Worm (Caenorhabditis elegans) whole organism, L2 larva: ENCODE data around the gene emb-30.

Experiments
- alr-1 ChIP-seq: fragments of 150-350 bp; optimal IDR thresholded peaks from 2 replicates; lab custom pipeline; 2014; ENCODE audit warnings: missing biosample characterization, missing genetic modification characterization
- ama-1 ChIP-seq: fragments of 150-350 bp; optimal IDR thresholded peaks from 2 replicates; lab custom pipeline; 2018; ENCODE audit warnings: inconsistent platforms
- elt-3 ChIP-seq: sonication (generic microtip); optimal IDR thresholded peaks from 2 replicates; lab custom pipeline; 2017; ENCODE audit warnings: missing biosample characterization, missing genetic modification characterization
- lin-11 ChIP-seq: fragments of 150-350 bp; sonication (generic microtip); optimal IDR thresholded peaks from 2 replicates; lab custom pipeline; 2014; ENCODE audit warnings: missing biosample characterization, missing genetic modification characterization, inconsistent platforms, mixed read lengths
- mdl-1 ChIP-seq, 2 experiments: fragments of 150-350 bp in 1 of 2; sonication (generic microtip) in 1 of 2; optimal IDR thresholded peaks; 2 replicates each; lab custom pipeline; 2017; ENCODE audit warnings: missing biosample characterization in 2 of 2, missing genetic modification characterization in 2 of 2
- nhr-10 ChIP-seq: sonication (generic microtip); optimal IDR thresholded peaks from 2 replicates; lab custom pipeline; 2017; ENCODE audit warnings: missing biosample characterization, missing genetic modification characterization
- nhr-23 ChIP-seq: fragments of 150-350 bp; optimal IDR thresholded peaks from 2 replicates; lab custom pipeline; 2014; ENCODE audit warnings: missing biosample characterization, missing genetic modification reagents, missing genetic modification characterization
- nhr-237 ChIP-seq: fragments of 150-350 bp; optimal IDR thresholded peaks from 2 replicates; lab custom pipeline; 2014; ENCODE audit warnings: missing biosample characterization, missing genetic modification characterization
- nhr-77 ChIP-seq: fragments of 150-350 bp; optimal IDR thresholded peaks from 2 replicates; lab custom pipeline; 2014; ENCODE audit warnings: missing biosample characterization, missing genetic modification characterization
- peb-1 ChIP-seq: fragments of 150-350 bp; optimal IDR thresholded peaks from 2 replicates; lab custom pipeline; 2014; ENCODE audit warnings: missing biosample characterization, missing genetic modification characterization
- snpc-4 ChIP-seq: fragments of 150-350 bp; optimal IDR thresholded peaks from 2 replicates; lab custom pipeline; 2014; ENCODE audit warnings: missing biosample characterization, missing genetic modification characterization
- unc-39 ChIP-seq: fragments of 150-350 bp; optimal IDR thresholded peaks from 2 replicates; lab custom pipeline; 2014; ENCODE audit warnings: missing biosample characterization, missing genetic modification characterization
- ztf-11 ChIP-seq: sonication (generic microtip); optimal IDR thresholded peaks from 2 replicates; lab custom pipeline; 2017; ENCODE audit warnings: missing biosample characterization, missing genetic modification characterization
- ztf-4 ChIP-seq: fragments of 150-350 bp; optimal IDR thresholded peaks from 2 replicates; lab custom pipeline; 2014; ENCODE audit warnings: missing biosample characterization, missing genetic modification characterization

- no peak for TF ChIP-seq nhr-77 (tag; lab: Kevin White, UChicago)
- no peak for TF ChIP-seq nhr-10 (tag; lab: Kevin White, UChicago)
- no peak for TF ChIP-seq alr-1 (tag; lab: Kevin White, UChicago)
- TF ChIP-seq lin-11 = no peak
- TF ChIP-seq ztf-11 (tag; lab: Kevin White, UChicago) = no peak
- no peak for TF ChIP-seq ztf-4 (tag; lab: Kevin White, UChicago)
- TF ChIP-seq mdl-1 (tag; optimal IDR thresholded peaks at IDR 0.05; lab: Kevin White, UChicago) = no peak
- TF ChIP-seq unc-39 (tag; lab: Kevin White, UChicago) = no peak
- TF ChIP-seq elt-3 (tag; lab: Kevin White, UChicago) = no peak
- TF ChIP-seq nhr-23 (tag; lab: Kevin White, UChicago) = no peak
- no peak for TF ChIP-seq nhr-237 (tag; lab: Kevin White, UChicago)
- no peak for TF ChIP-seq snpc-4 (tag; lab: Kevin White, UChicago)
- no peak for TF ChIP-seq ama-1 (lab: Kevin White, UChicago)
- no peak for TF ChIP-seq peb-1 (tag; lab: Kevin White, UChicago)
These were observed 12.7 kb upstream of the emb-30 start, which contains the start of gene F54C8.7 for ce11 chrIII:9453962-9454361.
